Worm (Caenorhabditis elegans): ENCODE results near the gene F10C2.5.
A peak's percentile ranks its signal among the peaks of the same experiment; 100 is the strongest.

Gene F10C2.5

ce11 chrV:12091759-12092158 lies 46.5 kb downstream of the F10C2.5 start, which contains the start of gene nhr-206:
nhr-206 (plus strand) TSS chrV:12092006.
- TF ChIP-seq lin-13 (tag; optimal IDR thresholded peaks at IDR 0.05), result no peak
- no peak for TF ChIP-seq hlh-1 (tag; optimal IDR thresholded peaks at IDR 0.05)
- TF ChIP-seq unc-39 (tag; optimal IDR thresholded peaks at IDR 0.05), result no peak
- TF ChIP-seq drap-1 (GFP tag; optimal IDR thresholded peaks at IDR 0.05), result no peak
- no peak for TF ChIP-seq ces-1 (GFP tag; optimal IDR thresholded peaks at IDR 0.05)
- TF ChIP-seq nhr-28 (tag; optimal IDR thresholded peaks at IDR 0.05), result no peak
- no peak for TF ChIP-seq ceh-43 (GFP tag; optimal IDR thresholded peaks at IDR 0.05)
- TF ChIP-seq unc-120 (tag; optimal IDR thresholded peaks at IDR 0.05; ENCODE audit: poor library complexity, severe bottlenecking), result no peak
- TF ChIP-seq ztf-11 (tag; optimal IDR thresholded peaks at IDR 0.05), result no peak
- no peak for TF ChIP-seq unc-62 (GFP tag; optimal IDR thresholded peaks at IDR 0.05)
- no peak for TF ChIP-seq nhr-2 (tag; optimal IDR thresholded peaks at IDR 0.05)

ce11 chrV:12094030-12094429 lies 48.8 kb downstream of the F10C2.5 start, which contains the start of gene nhr-208:
nhr-208 (plus strand) TSS chrV:12094317.
- TF ChIP-seq zip-8 (tag; optimal IDR thresholded peaks at IDR 0.05) (no peak), unc-62 (GFP tag; optimal IDR thresholded peaks at IDR 0.05) (no peak), lin-32 (GFP tag; optimal IDR thresholded peaks at IDR 0.05) (no peak), ceh-83 (GFP tag; optimal IDR thresholded peaks at IDR 0.05) (no peak), elt-1 (tag; optimal IDR thresholded peaks at IDR 0.05; ENCODE audit: borderline replicate concordance, insufficient read depth) (peak; percentile 42)

ce11 chrV:12095865-12096264 lies 50.6 kb downstream of the F10C2.5 start, which contains the start of gene nhr-207:
nhr-207 (plus strand) TSS chrV:12096146.
- TF ChIP-seq ces-1 (GFP tag; optimal IDR thresholded peaks at IDR 0.05), result peak; percentile 28
- no peak for TF ChIP-seq nhr-2 (tag; optimal IDR thresholded peaks at IDR 0.05)
- TF ChIP-seq zip-8 (tag; optimal IDR thresholded peaks at IDR 0.05), result no peak

ce11 chrV:12098123-12098522 lies 52.9 kb downstream of the F10C2.5 start, which contains the start of gene nhr-209:
nhr-209 (plus strand) TSS chrV:12098149.
- TF ChIP-seq nhr-76 (tag; optimal IDR thresholded peaks at IDR 0.05), result no peak
- no peak for TF ChIP-seq blmp-1 (tag; optimal IDR thresholded peaks at IDR 0.05)
- TF ChIP-seq nhr-12 (tag; optimal IDR thresholded peaks at IDR 0.05), result no peak
- TF ChIP-seq nhr-28 (tag; optimal IDR thresholded peaks at IDR 0.05), result no peak
- TF ChIP-seq ceh-83 (GFP tag; optimal IDR thresholded peaks at IDR 0.05), result no peak
- TF ChIP-seq unc-62 (GFP tag; optimal IDR thresholded peaks at IDR 0.05), result no peak
- TF ChIP-seq sem-2 (GFP tag; optimal IDR thresholded peaks at IDR 0.05), result no peak
- TF ChIP-seq ces-1 (GFP tag; optimal IDR thresholded peaks at IDR 0.05), result no peak
- no peak for TF ChIP-seq sptf-1 (tag; optimal IDR thresholded peaks at IDR 0.05)
- no peak for TF ChIP-seq cnd-1 (tag; optimal IDR thresholded peaks at IDR 0.05)
- no peak for TF ChIP-seq lsy-2 (tag; optimal IDR thresholded peaks at IDR 0.05)
- TF ChIP-seq drap-1 (GFP tag; optimal IDR thresholded peaks at IDR 0.05), result no peak
- no peak for TF ChIP-seq nhr-2 (tag; optimal IDR thresholded peaks at IDR 0.05)

All from whole organism, mixed stage, embryonic.